Worm (Caenorhabditis elegans) whole organism, late embryonic: ENCODE measurements around the gene Y82E9BR.5.
A peak's percentile ranks its signal among the peaks of the same experiment; 100 is the strongest.

Source experiments
- C38D4.7 ChIP-seq: fragments of 200-800 bp; sonication (Bioruptor generic); optimal IDR thresholded peaks from 2 replicates; lab custom pipeline; 2018; ENCODE audit warnings: mild to moderate bottlenecking, missing genetic modification characterization, moderate library complexity, missing compliant biosample characterization
- F13H6.1 ChIP-seq: sonication (generic microtip); optimal IDR thresholded peaks from 2 replicates; lab custom pipeline; 2016; ENCODE audit warnings: missing genetic modification characterization, missing compliant biosample characterization
- K02D7.2 ChIP-seq: sonication (generic microtip); optimal IDR thresholded peaks from 2 replicates; lab custom pipeline; 2017; ENCODE audit warnings: mild to moderate bottlenecking, missing genetic modification characterization, missing compliant biosample characterization
- T23F11.4 ChIP-seq: fragments of 200-800 bp; sonication (Bioruptor generic); optimal IDR thresholded peaks from 2 replicates; lab custom pipeline; 2018; ENCODE audit warnings: mild to moderate bottlenecking, missing genetic modification characterization, missing compliant biosample characterization
- ahr-1 ChIP-seq: sonication (generic microtip); optimal IDR thresholded peaks from 2 replicates; lab custom pipeline; 2016; ENCODE audit warnings: missing genetic modification characterization, missing compliant biosample characterization
- ama-1 ChIP-seq: fragments of 150-350 bp; optimal IDR thresholded peaks from 2 replicates; lab custom pipeline; 2014
- ceh-14 ChIP-seq: sonication (generic microtip); optimal IDR thresholded peaks from 2 replicates; lab custom pipeline; 2016; ENCODE audit warnings: missing genotype, missing genetic modification characterization, missing compliant biosample characterization
- ceh-19 ChIP-seq: fragments of 200-800 bp; sonication (Bioruptor generic); optimal IDR thresholded peaks from 2 replicates; lab custom pipeline; 2018; ENCODE audit warnings: mild to moderate bottlenecking, missing genetic modification characterization, missing compliant biosample characterization
- ceh-22 ChIP-seq: sonication (generic microtip); optimal IDR thresholded peaks from 2 replicates; lab custom pipeline; 2017; ENCODE audit warnings: missing biosample characterization, missing genetic modification characterization
- ceh-24 ChIP-seq: sonication (generic microtip); optimal IDR thresholded peaks from 2 replicates; lab custom pipeline; 2016; ENCODE audit warnings: mild to moderate bottlenecking, missing genetic modification characterization, missing compliant biosample characterization
- ceh-30 ChIP-seq: fragments of 150-350 bp; optimal IDR thresholded peaks from 2 replicates; lab custom pipeline; 2014; ENCODE audit warnings: missing biosample characterization, missing genetic modification characterization
- ceh-31 ChIP-seq: sonication (generic microtip); optimal IDR thresholded peaks from 2 replicates; lab custom pipeline; 2016; ENCODE audit warnings: missing genetic modification characterization, missing compliant biosample characterization
- ceh-45 ChIP-seq: fragments of 200-800 bp; sonication (Bioruptor generic); IDR thresholded peaks from 2 replicates; pipeline ENCODE4 v1.3.6; 2022; ENCODE audit warnings: missing genetic modification reagents, missing genetic modification characterization, missing compliant biosample characterization
- ceh-9 ChIP-seq: sonication (generic microtip); optimal IDR thresholded peaks from 2 replicates; lab custom pipeline; 2016; ENCODE audit warnings: mild to moderate bottlenecking, missing genetic modification characterization, inconsistent platforms, missing compliant biosample characterization
- dmd-4 ChIP-seq: sonication (generic microtip); optimal IDR thresholded peaks from 2 replicates; lab custom pipeline; 2016; ENCODE audit warnings: borderline replicate concordance, missing genetic modification characterization, missing compliant biosample characterization
- dve-1 ChIP-seq: sonication (generic microtip); optimal IDR thresholded peaks from 2 replicates; lab custom pipeline; 2017; ENCODE audit warnings: antibody characterized with exemption, mild to moderate bottlenecking, missing genetic modification characterization, missing compliant biosample characterization
- fax-1 ChIP-seq: sonication (generic microtip); optimal IDR thresholded peaks from 2 replicates; lab custom pipeline; 2016; ENCODE audit warnings: missing genotype, missing genetic modification characterization, missing compliant biosample characterization
- fkh-6 ChIP-seq: sonication (generic microtip); optimal IDR thresholded peaks from 2 replicates; lab custom pipeline; 2016; ENCODE audit warnings: missing genetic modification characterization, missing compliant biosample characterization
- gmeb-2 ChIP-seq: sonication (generic microtip); optimal IDR thresholded peaks from 2 replicates; lab custom pipeline; 2016; ENCODE audit warnings: missing genetic modification characterization, inconsistent platforms, missing compliant biosample characterization
- hlh-13 ChIP-seq: fragments of 200-800 bp; sonication (Bioruptor generic); optimal IDR thresholded peaks from 2 replicates; lab custom pipeline; 2018; ENCODE audit warnings: mild to moderate bottlenecking, missing genetic modification characterization, missing compliant biosample characterization
- hlh-15 ChIP-seq: sonication (generic microtip); optimal IDR thresholded peaks from 2 replicates; lab custom pipeline; 2016; ENCODE audit warnings: missing genetic modification characterization, missing compliant biosample characterization
- lim-6 ChIP-seq: sonication (generic microtip); optimal IDR thresholded peaks from 2 replicates; lab custom pipeline; 2016; ENCODE audit warnings: missing genetic modification characterization, missing compliant biosample characterization
- mec-3 ChIP-seq: sonication (generic microtip); optimal IDR thresholded peaks from 2 replicates; lab custom pipeline; 2016; ENCODE audit warnings: borderline replicate concordance, missing genetic modification characterization, missing compliant biosample characterization
- nfya-1 ChIP-seq: sonication (generic microtip); optimal IDR thresholded peaks from 2 replicates; lab custom pipeline; 2017; ENCODE audit warnings: missing genetic modification characterization, mild to moderate bottlenecking, missing compliant biosample characterization, antibody characterized with exemption, moderate library complexity
- nhr-232 ChIP-seq: sonication (generic microtip); optimal IDR thresholded peaks from 2 replicates; lab custom pipeline; 2016; ENCODE audit warnings: missing genetic modification characterization, missing compliant biosample characterization
- npax-4 ChIP-seq: sonication (generic microtip); optimal IDR thresholded peaks from 2 replicates; lab custom pipeline; 2016; ENCODE audit warnings: missing genetic modification characterization, missing compliant biosample characterization
- odd-2 ChIP-seq: sonication (generic microtip); optimal IDR thresholded peaks from 2 replicates; lab custom pipeline; 2017; ENCODE audit warnings: antibody characterized with exemption, mild to moderate bottlenecking, missing genetic modification characterization, missing compliant biosample characterization
- pag-3 ChIP-seq: sonication (generic microtip); optimal IDR thresholded peaks from 2 replicates; lab custom pipeline; 2016; ENCODE audit warnings: missing compliant biosample characterization, missing genetic modification characterization, borderline replicate concordance
- pat-9 ChIP-seq: fragments of 200-800 bp; sonication (Bioruptor generic); optimal IDR thresholded peaks from 2 replicates; lab custom pipeline; 2018; ENCODE audit warnings: mild to moderate bottlenecking, missing genetic modification characterization, moderate library complexity, missing compliant biosample characterization
- pha-2 ChIP-seq: sonication (generic microtip); optimal IDR thresholded peaks from 2 replicates; lab custom pipeline; 2017; ENCODE audit warnings: mild to moderate bottlenecking, missing genetic modification characterization, missing compliant biosample characterization
- pqm-1 ChIP-seq: sonication (generic microtip); optimal IDR thresholded peaks from 2 replicates; lab custom pipeline; 2016; ENCODE audit warnings: missing genetic modification characterization, missing compliant biosample characterization
- pros-1 ChIP-seq: fragments of 150-350 bp; optimal IDR thresholded peaks from 2 replicates; lab custom pipeline; 2014; ENCODE audit warnings: missing biosample characterization, missing genetic modification reagents, missing genetic modification characterization
- sdc-2 ChIP-seq: sonication (generic microtip); optimal IDR thresholded peaks from 2 replicates; lab custom pipeline; 2016; ENCODE audit warnings: missing genotype, missing genetic modification characterization, missing compliant biosample characterization
- sox-2 ChIP-seq: fragments of 200-800 bp; sonication (Bioruptor generic); IDR thresholded peaks from 2 replicates; pipeline ENCODE4 v1.3.6; 2022; ENCODE audit warnings: missing genetic modification reagents, missing genetic modification characterization, missing compliant biosample characterization
- sox-4 ChIP-seq: sonication (generic microtip); optimal IDR thresholded peaks from 2 replicates; lab custom pipeline; 2017; ENCODE audit warnings: mild to moderate bottlenecking, missing genetic modification characterization, inconsistent platforms, missing compliant biosample characterization
- tbx-2 ChIP-seq: sonication (generic microtip); optimal IDR thresholded peaks from 2 replicates; lab custom pipeline; 2016; ENCODE audit warnings: missing genetic modification characterization, missing compliant biosample characterization
- unc-3 ChIP-seq, 2 experiments: fragments of 200-800 bp in 1 of 2; sonication (Bioruptor generic) in 1 of 2; sonication (generic microtip) in 1 of 2; conservative IDR thresholded peaks in 1 of 2; optimal IDR thresholded peaks in 1 of 2; 2 replicates each; pipeline versions ENCODE4 v1.3.6 to Lab custom; 2016 to 2022; ENCODE audit warnings: missing compliant biosample characterization in 2 of 2, missing genetic modification characterization in 2 of 2, missing genetic modification reagents in 1 of 2
- unc-42 ChIP-seq: sonication (generic microtip); optimal IDR thresholded peaks from 2 replicates; lab custom pipeline; 2016; ENCODE audit warnings: missing genotype, missing genetic modification characterization, missing compliant biosample characterization
- unc-55 ChIP-seq: sonication (generic microtip); optimal IDR thresholded peaks from 2 replicates; lab custom pipeline; 2017; ENCODE audit warnings: missing biosample characterization, missing genetic modification reagents, missing genetic modification characterization
- unc-86 ChIP-seq: sonication (generic microtip); optimal IDR thresholded peaks from 2 replicates; lab custom pipeline; 2016; ENCODE audit warnings: missing genetic modification characterization, missing compliant biosample characterization
- zip-5 ChIP-seq: sonication (generic microtip); optimal IDR thresholded peaks from 2 replicates; lab custom pipeline; 2016; ENCODE audit warnings: missing genetic modification characterization, missing compliant biosample characterization

Y82E9BR.5 gene

DNA sequence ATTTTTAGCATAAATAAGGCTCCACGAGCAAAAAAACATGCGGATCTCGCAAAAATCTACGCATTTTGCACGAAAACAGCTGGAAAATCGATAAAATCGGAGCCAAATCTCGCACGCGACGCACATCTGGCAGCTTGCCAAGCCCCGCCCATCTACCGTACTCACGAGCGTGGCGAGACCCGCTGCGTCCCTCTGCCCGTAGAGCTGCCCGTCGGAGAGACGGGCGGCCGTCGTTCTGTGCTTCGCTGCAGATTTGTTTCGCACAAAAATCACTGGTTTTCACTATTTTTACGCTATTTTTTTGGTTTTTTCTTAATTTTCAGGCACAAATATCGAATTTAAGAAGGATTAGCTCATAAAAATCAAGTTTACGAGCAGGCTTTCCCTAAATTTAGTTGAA, 34.5 kb downstream of the Y82E9BR.5 start (continued):
- TF ChIP-seq C38D4.7 (GFP tag; lab: Kevin White, UChicago) = no peak

DNA sequence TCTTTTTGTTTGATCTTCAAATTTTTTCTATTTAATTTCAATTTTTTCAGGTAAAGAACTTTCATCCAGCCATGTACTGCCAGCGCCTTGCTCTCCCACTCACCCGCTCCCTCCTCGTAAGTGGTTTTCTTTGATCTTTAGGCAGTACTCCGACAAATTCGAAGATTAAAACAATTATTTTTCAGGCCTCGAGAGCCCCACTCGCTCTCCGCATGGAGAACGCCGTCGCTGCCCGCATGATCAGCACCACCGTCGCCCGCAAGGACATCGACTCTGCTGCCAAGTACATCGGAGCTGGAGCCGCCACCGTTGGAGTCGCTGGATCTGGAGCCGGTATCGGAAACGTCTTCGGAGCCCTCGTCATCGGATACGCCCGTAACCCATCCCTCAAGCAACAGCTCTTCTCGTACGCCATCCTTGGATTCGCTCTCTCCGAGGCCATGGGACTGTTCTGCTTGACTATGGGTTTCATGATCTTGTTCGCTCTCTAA, 35.0 kb downstream of the Y82E9BR.5 start, which contains the start of gene Y82E9BR.3:
Y82E9BR.3 (plus strand) TSS at position 51 of the 491 bp plus-strand sequence.
- TF ChIP-seq fkh-6 (tag; lab: Kevin White, UChicago) (no peak), ceh-22 (no peak), unc-42 (tag; lab: Kevin White, UChicago) (no peak), npax-4 (tag; lab: Kevin White, UChicago) (no peak), T23F11.4 (GFP tag; lab: Kevin White, UChicago) (no peak), pat-9 (tag; lab: Kevin White, UChicago) (no peak), C38D4.7 (GFP tag; lab: Kevin White, UChicago) (no peak)

DNA sequence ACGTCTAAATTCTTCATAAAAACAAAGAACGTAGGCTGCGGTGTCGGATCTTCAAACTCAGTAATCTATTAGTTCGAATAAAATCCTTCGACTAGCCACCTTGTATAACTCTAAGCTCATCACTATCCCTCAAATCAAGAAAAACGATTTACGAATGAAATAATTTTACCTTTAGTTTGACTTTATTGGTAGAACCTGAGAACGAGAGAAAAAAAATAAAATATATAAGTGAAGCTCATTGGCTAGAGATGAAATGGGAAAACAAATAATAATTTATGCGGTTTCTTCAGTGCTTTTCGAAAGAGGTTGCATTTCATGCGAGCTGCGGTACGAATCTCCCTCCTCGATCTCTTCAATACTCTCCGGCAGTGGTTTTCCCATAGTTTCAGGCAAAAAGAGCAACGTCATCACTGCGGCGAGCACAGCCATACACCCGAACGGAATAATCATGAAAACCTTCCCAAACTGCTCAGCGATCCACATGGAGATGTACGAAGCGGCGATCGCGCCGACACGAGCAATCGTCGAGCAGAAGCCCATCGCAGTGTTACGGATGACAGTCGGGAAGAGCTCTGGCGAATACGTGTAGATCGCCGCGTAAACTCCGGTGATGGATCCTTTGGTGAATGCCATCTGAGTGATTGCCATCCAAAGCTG, 35.7 kb downstream of the Y82E9BR.5 start:
- TF ChIP-seq ama-1 (lab: Kevin White, UChicago) (peak; percentile 29), ceh-30 (tag; lab: Kevin White, UChicago) (no peak)

DNA sequence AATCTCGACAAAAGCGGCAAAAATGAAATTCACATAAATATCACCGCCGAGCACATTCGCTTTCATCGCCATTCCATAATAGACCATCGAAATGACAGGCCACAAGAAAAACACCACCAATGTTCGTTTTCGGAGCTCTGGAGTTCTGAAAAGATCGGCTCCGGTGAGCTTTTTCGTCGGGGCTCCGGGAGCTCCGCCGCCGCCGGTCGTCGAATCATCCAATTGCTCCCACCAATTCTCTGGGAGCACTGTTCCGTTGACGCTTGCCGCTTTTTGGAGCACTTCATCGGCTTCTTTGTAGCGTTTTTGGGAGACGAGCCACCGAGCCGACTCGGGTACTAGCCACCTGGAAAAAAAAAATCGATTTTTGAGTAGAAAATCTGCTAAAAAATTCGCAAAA, 37.3 kb downstream of the Y82E9BR.5 start:
- TF ChIP-seq ceh-30 (tag; lab: Kevin White, UChicago) (no peak), pat-9 (tag; lab: Kevin White, UChicago) (no peak), pros-1 (tag; lab: Kevin White, UChicago) (no peak), unc-86 (tag; lab: Kevin White, UChicago) (no peak), ceh-24 (no peak), dmd-4 (no peak), unc-55 (GFP tag; lab: Kevin White, UChicago) (no peak), gmeb-2 (tag; lab: Kevin White, UChicago) (no peak), ceh-19 (no peak), ceh-9 (no peak), npax-4 (tag; lab: Kevin White, UChicago) (no peak), mec-3 (tag; lab: Kevin White, UChicago) (no peak), fax-1 (tag; lab: Kevin White, UChicago) (no peak), pqm-1 (tag; lab: Kevin White, UChicago) (no peak), ceh-31 (tag; lab: Kevin White, UChicago) (no peak), ceh-14 (tag; lab: Kevin White, UChicago) (no peak), ceh-22 (no peak)

DNA sequence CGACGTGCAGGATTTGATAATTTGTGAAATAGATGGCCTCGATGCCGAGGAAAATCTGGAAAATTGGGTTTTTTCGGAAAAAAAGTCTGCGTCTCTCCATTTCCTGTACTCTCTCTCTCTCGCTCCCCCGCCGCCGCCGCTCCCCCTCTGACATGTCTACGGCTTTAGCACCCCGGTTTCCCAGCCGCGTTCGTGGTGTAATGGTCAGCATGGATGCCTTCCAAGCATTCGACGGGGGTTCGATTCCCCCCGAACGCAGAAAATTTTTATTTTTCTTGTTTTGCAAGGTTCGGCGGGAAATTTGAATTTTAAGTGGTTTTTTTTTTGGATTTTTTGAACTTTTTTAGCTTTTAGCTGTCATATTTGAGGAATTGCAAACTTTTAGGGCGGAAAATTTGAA, 40.1 kb downstream of the Y82E9BR.5 start:
- TF ChIP-seq pha-2 (tag; lab: Kevin White, UChicago) = peak; percentile 41
- peak; percentile 70 for TF ChIP-seq tbx-2 (tag; lab: Kevin White, UChicago)
- peak; percentile 47 for TF ChIP-seq pqm-1 (tag; lab: Kevin White, UChicago)
- TF ChIP-seq nfya-1 (tag; lab: Kevin White, UChicago) = peak; percentile 60
- TF ChIP-seq unc-55 (GFP tag; lab: Kevin White, UChicago) = no peak
- peak; percentile 75 for TF ChIP-seq unc-3 (GFP tag; conservative IDR thresholded peaks at IDR 0.05; lab: Robert Waterston, UW)
- TF ChIP-seq unc-3 (tag; optimal IDR thresholded peaks at IDR 0.05; lab: Kevin White, UChicago) = peak; percentile 48
- TF ChIP-seq fkh-6 (tag; lab: Kevin White, UChicago) = peak; percentile 73
- peak; percentile 36; the same call in 1 of the 2 replicates for TF ChIP-seq sox-2 (GFP tag; lab: Robert Waterston, UW)
- TF ChIP-seq gmeb-2 (tag; lab: Kevin White, UChicago) = peak; percentile 64
- TF ChIP-seq hlh-13 (GFP tag; lab: Kevin White, UChicago) = peak; percentile 22
- TF ChIP-seq dve-1 (tag; lab: Kevin White, UChicago) = peak; percentile 40
- TF ChIP-seq ceh-30 (tag; lab: Kevin White, UChicago) = no peak
- TF ChIP-seq sox-4 (tag; lab: Kevin White, UChicago) = peak; percentile 81
- peak; percentile 34 for TF ChIP-seq pag-3 (tag; lab: Kevin White, UChicago)
- TF ChIP-seq ahr-1 (tag; lab: Kevin White, UChicago) = peak; percentile 45
- TF ChIP-seq nhr-232 = peak; percentile 43
- peak; percentile 40 for TF ChIP-seq pat-9 (tag; lab: Kevin White, UChicago)
- peak; percentile 49 for TF ChIP-seq npax-4 (tag; lab: Kevin White, UChicago)
- peak; percentile 55 for TF ChIP-seq sdc-2
- TF ChIP-seq lim-6 (tag; lab: Kevin White, UChicago) = peak; percentile 20
- TF ChIP-seq ceh-45 (GFP tag; lab: Robert Waterston, UW) = peak; percentile 72; the same call in 1 of the 2 replicates
- no peak for TF ChIP-seq zip-5
- TF ChIP-seq odd-2 = no peak
- TF ChIP-seq F13H6.1 (tag; lab: Kevin White, UChicago) = peak; percentile 29
- TF ChIP-seq K02D7.2 (tag; lab: Kevin White, UChicago) = peak; percentile 57
- peak; percentile 62 for TF ChIP-seq hlh-15 (tag; lab: Kevin White, UChicago)
- peak; percentile 38 for TF ChIP-seq unc-86 (tag; lab: Kevin White, UChicago)
